Fruit fly (Drosophila melanogaster) whole organism, embryonic: ENCODE measurements around the gene Neurochondrin.
A peak's percentile ranks its signal among the peaks of the same experiment; 100 is the strongest.

ENCODE experiments used
- Atf-2 ChIP-seq: fragments of 200-800 bp; sonication (Bioruptor generic); optimal IDR thresholded peaks from 2 replicates; lab custom pipeline; 2016; ENCODE audit warnings: missing biosample characterization, missing genetic modification characterization
- CG10274 ChIP-seq: fragments of 200-800 bp; sonication (Bioruptor generic); optimal IDR thresholded peaks from 3 replicates; lab custom pipeline; 2017; ENCODE audit warnings: missing biosample characterization, mild to moderate bottlenecking, missing genetic modification characterization
- CG10654 ChIP-seq: fragments of 200-800 bp; sonication (Bioruptor generic); optimal IDR thresholded peaks from 2 replicates; lab custom pipeline; 2016; ENCODE audit warnings: missing biosample characterization, missing genetic modification characterization
- CG10959 ChIP-seq: fragments of 200-800 bp; sonication (Bioruptor generic); IDR thresholded peaks from 2 replicates; pipeline ENCODE4 v1.3.6; 2022; ENCODE audit warnings: missing biosample characterization, missing genetic modification characterization
- CG12659 ChIP-seq: fragments of 200-800 bp; sonication (Bioruptor generic); optimal IDR thresholded peaks from 3 replicates; lab custom pipeline; 2017; ENCODE audit warnings: mild to moderate bottlenecking, missing biosample characterization, missing genetic modification reagents, missing genetic modification characterization
- CG13296 ChIP-seq: fragments of 200-800 bp; sonication (Bioruptor generic); optimal IDR thresholded peaks from 3 replicates; lab custom pipeline; 2018; ENCODE audit warnings: missing biosample characterization, mild to moderate bottlenecking, missing genetic modification characterization
- CG13424 ChIP-seq: fragments of 200-800 bp; sonication (Bioruptor generic); optimal IDR thresholded peaks from 2 replicates; lab custom pipeline; 2019; ENCODE audit warnings: missing biosample characterization, mild to moderate bottlenecking, missing genetic modification characterization, moderate library complexity
- CG15269 ChIP-seq: fragments of 200-800 bp; sonication (Bioruptor generic); optimal IDR thresholded peaks from 2 replicates; lab custom pipeline; 2018; ENCODE audit warnings: missing biosample characterization, mild to moderate bottlenecking, missing genetic modification characterization, moderate library complexity
- CG1603 ChIP-seq: fragments of 200-800 bp; sonication (Bioruptor generic); optimal IDR thresholded peaks from 2 replicates; lab custom pipeline; 2019; ENCODE audit warnings: missing biosample characterization, mild to moderate bottlenecking, missing genetic modification characterization, moderate library complexity
- CG17568 ChIP-seq: fragments of 200-800 bp; sonication (Bioruptor generic); optimal IDR thresholded peaks from 2 replicates; lab custom pipeline; 2018; ENCODE audit warnings: missing biosample characterization, mild to moderate bottlenecking, missing genetic modification characterization, moderate library complexity
- CG1792 ChIP-seq: fragments of 200-800 bp; sonication (Bioruptor generic); optimal IDR thresholded peaks from 2 replicates; lab custom pipeline; 2016; ENCODE audit warnings: missing biosample characterization, missing genetic modification characterization
- CG18262 ChIP-seq: fragments of 200-800 bp; optimal IDR thresholded peaks from 3 replicates; lab custom pipeline; 2019; ENCODE audit warnings: missing biosample characterization, mild to moderate bottlenecking, missing genetic modification characterization, moderate library complexity
- CG18619 ChIP-seq: fragments of 200-800 bp; sonication (Bioruptor generic); optimal IDR thresholded peaks from 3 replicates; lab custom pipeline; 2017; ENCODE audit warnings: missing biosample characterization, mild to moderate bottlenecking, missing genetic modification characterization
- CG18764 ChIP-seq: fragments of 200-800 bp; sonication (Bioruptor generic); optimal IDR thresholded peaks from 3 replicates; lab custom pipeline; 2016; ENCODE audit warnings: missing biosample characterization, missing genetic modification characterization
- CG3065 ChIP-seq: fragments of 200-800 bp; sonication (Bioruptor generic); optimal IDR thresholded peaks from 2 replicates; lab custom pipeline; 2016; ENCODE audit warnings: missing biosample characterization, missing genetic modification characterization
- CG31365 ChIP-seq: fragments of 200-800 bp; sonication (Bioruptor generic); optimal IDR thresholded peaks from 2 replicates; lab custom pipeline; 2018; ENCODE audit warnings: missing biosample characterization, mild to moderate bottlenecking, missing genetic modification characterization
- CG31441 ChIP-seq: fragments of 200-800 bp; sonication (Bioruptor generic); IDR thresholded peaks from 2 replicates; pipeline ENCODE4 v1.3.6; 2022; ENCODE audit warnings: missing biosample characterization, missing genetic modification characterization
- CG32772 ChIP-seq: fragments of 200-800 bp; sonication (Bioruptor generic); IDR thresholded peaks from 2 replicates; pipeline ENCODE4 v1.3.6; 2022; ENCODE audit warnings: missing biosample characterization, missing genetic modification characterization
- CG4707 ChIP-seq: fragments of 200-800 bp; sonication (Bioruptor generic); optimal IDR thresholded peaks from 2 replicates; lab custom pipeline; 2018; ENCODE audit warnings: missing biosample characterization, mild to moderate bottlenecking, missing genetic modification characterization, moderate library complexity
- CG6175 ChIP-seq: fragments of 200-800 bp; sonication (Bioruptor generic); IDR thresholded peaks from 3 replicates; pipeline ENCODE4 v1.3.6; 2022; ENCODE audit warnings: missing biosample characterization, missing genetic modification characterization
- CG6791 ChIP-seq: fragments of 200-800 bp; sonication (Bioruptor generic); IDR thresholded peaks from 3 replicates; pipeline ENCODE4 v1.3.6; 2022; ENCODE audit warnings: missing biosample characterization, missing genetic modification characterization; ENCODE audit not compliant: partially characterized antibody
- CG7556 ChIP-seq: fragments of 200-800 bp; sonication (Bioruptor generic); optimal IDR thresholded peaks from 2 replicates; lab custom pipeline; 2017; ENCODE audit warnings: missing biosample characterization, mild to moderate bottlenecking, missing genetic modification characterization
- CG8944 ChIP-seq: fragments of 200-800 bp; sonication (Bioruptor generic); optimal IDR thresholded peaks from 3 replicates; lab custom pipeline; 2016; ENCODE audit warnings: missing biosample characterization, missing genetic modification characterization
- Dek ChIP-seq: fragments of 200-800 bp; sonication (Bioruptor generic); optimal IDR thresholded peaks from 3 replicates; lab custom pipeline; 2019; ENCODE audit warnings: missing biosample characterization, mild to moderate bottlenecking, missing genetic modification characterization, moderate library complexity
- Hr78 ChIP-seq, 2 experiments: fragments of 200-800 bp in 1 of 2; fragments of >200 bp in 1 of 2; sonication (Bioruptor generic) in 1 of 2; optimal IDR thresholded peaks; 2 replicates each; lab custom pipeline; 2017 to 2019; ENCODE audit warnings: missing biosample characterization in 2 of 2, missing genetic modification characterization in 2 of 2, mild to moderate bottlenecking in 1 of 2, moderate library complexity in 1 of 2
- Lhr ChIP-seq: fragments of 200-800 bp; sonication (Bioruptor generic); optimal IDR thresholded peaks from 3 replicates; lab custom pipeline; 2017; ENCODE audit warnings: mild to moderate bottlenecking, missing biosample characterization, missing genetic modification reagents, missing genetic modification characterization
- Mes4 ChIP-seq: fragments of 200-800 bp; sonication (Bioruptor generic); optimal IDR thresholded peaks from 2 replicates; lab custom pipeline; 2016; ENCODE audit warnings: missing biosample characterization, missing genetic modification characterization
- Oaz ChIP-seq: fragments of 200-800 bp; sonication (Bioruptor generic); IDR thresholded peaks from 2 replicates; pipeline ENCODE4 v1.3.6; 2022; ENCODE audit warnings: missing biosample characterization, missing genetic modification characterization
- Sox102F ChIP-seq: fragments of 200-800 bp; sonication (Bioruptor generic); optimal IDR thresholded peaks from 2 replicates; lab custom pipeline; 2018; ENCODE audit warnings: missing biosample characterization, mild to moderate bottlenecking, missing genetic modification characterization, moderate library complexity
- Ssrp ChIP-seq: fragments of 200-800 bp; sonication (Bioruptor generic); optimal IDR thresholded peaks from 2 replicates; lab custom pipeline; 2018; ENCODE audit warnings: missing biosample characterization, mild to moderate bottlenecking, missing genetic modification characterization, moderate library complexity
- TFAM ChIP-seq: fragments of 200-800 bp; sonication (Bioruptor generic); optimal IDR thresholded peaks from 2 replicates; lab custom pipeline; 2017; ENCODE audit warnings: missing biosample characterization, missing genetic modification characterization, inconsistent platforms
- chinmo ChIP-seq: fragments of 200-800 bp; sonication (Bioruptor generic); IDR thresholded peaks from 4 replicates; pipeline ENCODE4 v1.3.6; 2022; ENCODE audit warnings: missing biosample characterization, missing genetic modification characterization; ENCODE audit not compliant: partially characterized antibody
- cwo ChIP-seq: fragments of 200-800 bp; sonication (Bioruptor generic); optimal IDR thresholded peaks from 3 replicates; lab custom pipeline; 2017; ENCODE audit warnings: missing biosample characterization, missing genetic modification characterization, mild to moderate bottlenecking, moderate library complexity, missing genetic modification reagents
- dpn ChIP-seq, 2 experiments: fragments of 200-800 bp; sonication (Bioruptor generic); optimal IDR thresholded peaks; 3 replicates each; lab custom pipeline; 2016; ENCODE audit warnings: missing biosample characterization in 2 of 2, missing genetic modification characterization in 2 of 2
- eve ChIP-seq, 2 experiments: fragments of >200 bp; optimal IDR thresholded peaks; 2 replicates each; lab custom pipeline; 2017; ENCODE audit warnings: missing biosample characterization in 2 of 2, missing genetic modification characterization in 2 of 2
- gem ChIP-seq: fragments of 200-800 bp; sonication (Bioruptor generic); optimal IDR thresholded peaks from 2 replicates; lab custom pipeline; 2019; ENCODE audit warnings: missing biosample characterization, mild to moderate bottlenecking, missing genetic modification characterization, moderate library complexity
- ind ChIP-seq: fragments of 200-800 bp; sonication (Bioruptor generic); optimal IDR thresholded peaks from 3 replicates; lab custom pipeline; 2016; ENCODE audit warnings: missing biosample characterization, missing genetic modification characterization
- jumu ChIP-seq: fragments of 200-800 bp; sonication (Bioruptor generic); optimal IDR thresholded peaks from 3 replicates; lab custom pipeline; 2016; ENCODE audit warnings: missing biosample characterization, missing genetic modification characterization
- klu ChIP-seq: fragments of 200-800 bp; sonication (Bioruptor generic); IDR thresholded peaks from 2 replicates; pipeline ENCODE4 v1.3.6; 2022; ENCODE audit warnings: missing biosample characterization, missing genetic modification characterization
- lbe ChIP-seq: fragments of 200-800 bp; sonication (Bioruptor generic); optimal IDR thresholded peaks from 2 replicates; lab custom pipeline; 2016; ENCODE audit warnings: missing biosample characterization, mild to moderate bottlenecking, missing genetic modification characterization
- lola ChIP-seq, 3 experiments: fragments of >200 bp in 2 of 3; fragments of 200-800 bp in 1 of 3; sonication (Bioruptor generic) in 1 of 3; optimal IDR thresholded peaks; 2 replicates each; lab custom pipeline; 2017 to 2019; ENCODE audit warnings: missing biosample characterization in 3 of 3, missing genetic modification characterization in 3 of 3, mild to moderate bottlenecking in 1 of 3, moderate library complexity in 1 of 3
- luna ChIP-seq: fragments of 200-800 bp; sonication (Bioruptor generic); optimal IDR thresholded peaks from 2 replicates; lab custom pipeline; 2016; ENCODE audit warnings: missing biosample characterization, missing genetic modification characterization
- odd ChIP-seq: fragments of 200-800 bp; sonication (Bioruptor generic); optimal IDR thresholded peaks from 2 replicates; lab custom pipeline; 2017; ENCODE audit warnings: missing biosample characterization, mild to moderate bottlenecking, missing genetic modification characterization
- org-1 ChIP-seq: fragments of 200-800 bp; sonication (Bioruptor generic); optimal IDR thresholded peaks from 2 replicates; lab custom pipeline; 2017; ENCODE audit warnings: missing biosample characterization, missing genetic modification characterization
- pfk ChIP-seq: fragments of 200-800 bp; sonication (Bioruptor generic); optimal IDR thresholded peaks from 2 replicates; lab custom pipeline; 2018; ENCODE audit warnings: missing biosample characterization, mild to moderate bottlenecking, missing genetic modification characterization, moderate library complexity
- pho ChIP-seq: fragments of 200-800 bp; sonication (Bioruptor generic); optimal IDR thresholded peaks from 2 replicates; lab custom pipeline; 2016; ENCODE audit warnings: missing biosample characterization, missing genetic modification characterization
- schlank ChIP-seq: fragments of 200-800 bp; sonication (Bioruptor generic); optimal IDR thresholded peaks from 2 replicates; lab custom pipeline; 2018; ENCODE audit warnings: missing biosample characterization, mild to moderate bottlenecking, missing genetic modification characterization
- sug ChIP-seq: fragments of 200-800 bp; optimal IDR thresholded peaks from 2 replicates; lab custom pipeline; 2019; ENCODE audit warnings: missing biosample characterization, mild to moderate bottlenecking, missing genetic modification characterization, moderate library complexity

The Neurochondrin gene

DNA sequence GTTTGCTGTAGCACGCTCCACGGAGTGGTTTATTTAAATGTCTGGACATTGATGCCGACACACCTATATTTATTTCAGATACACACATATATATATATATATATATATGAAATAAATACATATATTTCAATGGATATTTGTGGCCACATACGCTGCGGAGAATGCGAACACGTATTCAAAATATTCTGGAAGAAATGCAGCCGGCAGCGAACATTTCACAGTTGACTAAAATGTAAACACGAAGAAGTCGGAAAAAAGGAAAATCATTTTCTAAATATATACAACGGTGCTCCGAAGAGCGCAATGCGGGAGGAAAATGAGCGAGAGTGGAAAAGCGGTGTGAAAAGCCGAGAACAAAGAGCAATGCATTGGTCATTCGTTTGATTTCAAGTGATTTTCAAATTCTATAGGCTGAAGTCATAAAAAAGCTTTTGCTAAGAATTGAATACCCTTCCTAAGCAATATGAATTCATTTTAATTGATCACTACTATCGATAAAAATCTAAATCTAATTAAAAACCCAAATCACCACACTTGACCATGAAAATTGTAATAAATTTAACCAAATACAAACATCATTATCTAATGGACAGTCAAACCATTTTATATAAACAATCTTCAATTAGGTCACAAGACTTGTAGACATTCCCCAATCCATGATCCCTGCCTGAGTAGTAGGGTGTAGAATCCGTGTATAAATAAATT, 439 bp upstream of the Neurochondrin start:
- peak in 1 of 3 experiments; percentile 73 for TF ChIP-seq lola (GFP tag; optimal IDR thresholded peaks at IDR 0.05; lab: Kevin White, UChicago)
- TF ChIP-seq CG15269 (tag; lab: Kevin White, UChicago) = peak; percentile 67
- TF ChIP-seq CG13424 (tag; lab: Kevin White, UChicago) = peak; percentile 85
- no peak for TF ChIP-seq luna
- TF ChIP-seq CG17568 (GFP tag; lab: Kevin White, UChicago) = no peak
- no peak for TF ChIP-seq CG6175 (GFP tag; lab: Robert Waterston, UW)
- peak; percentile 37 for TF ChIP-seq CG13296
- TF ChIP-seq pho (GFP tag; lab: Kevin White, UChicago) = peak; percentile 25
- TF ChIP-seq CG18262 (tag; lab: Kevin White, UChicago) = peak; percentile 13
- TF ChIP-seq gem (tag; lab: Kevin White, UChicago) = peak; percentile 86
- TF ChIP-seq CG18764 (GFP tag; lab: Kevin White, UChicago) = no peak
- TF ChIP-seq Sox102F (GFP tag; lab: Kevin White, UChicago) = peak; percentile 81
- peak; percentile 19 for TF ChIP-seq CG8944 (GFP tag; lab: Kevin White, UChicago)
- TF ChIP-seq CG12659 (GFP tag; lab: Kevin White, UChicago) = peak; percentile 58
- TF ChIP-seq schlank (tag; lab: Kevin White, UChicago) = no peak
- TF ChIP-seq Oaz = no peak
- peak; percentile 22; the same call in 1 of the 2 replicates for TF ChIP-seq CG31441
- TF ChIP-seq ind (GFP tag; lab: Kevin White, UChicago) = peak; percentile 29
- TF ChIP-seq CG18619 (GFP tag; lab: Kevin White, UChicago) = peak; percentile 45
- TF ChIP-seq dpn (GFP tag; optimal IDR thresholded peaks at IDR 0.05; lab: Kevin White, UChicago) = peak in 1 of 2 experiments; percentile 51
- TF ChIP-seq CG32772 (GFP tag; lab: Robert Waterston, UW) = no peak
- no peak for TF ChIP-seq klu (GFP tag; lab: Robert Waterston, UW)
- peak in 1 of 2 experiments; percentile 57 for TF ChIP-seq Hr78 (GFP tag; optimal IDR thresholded peaks at IDR 0.05; lab: Kevin White, UChicago)
- TF ChIP-seq CG10654 (GFP tag; lab: Kevin White, UChicago) = no peak
- peak; percentile 36 for TF ChIP-seq Mes4
- TF ChIP-seq CG10959 (GFP tag; lab: Robert Waterston, UW) = no peak
- TF ChIP-seq CG31365 (tag; lab: Kevin White, UChicago) = no peak
- peak; percentile 53 for TF ChIP-seq odd
- peak; percentile 68 for TF ChIP-seq CG7556
- TF ChIP-seq CG1603 (tag; lab: Kevin White, UChicago) = peak; percentile 54
- TF ChIP-seq CG3065 (GFP tag; lab: Kevin White, UChicago) = no peak
- no peak for TF ChIP-seq CG10274 (GFP tag; lab: Kevin White, UChicago)
- TF ChIP-seq Dek (tag; lab: Kevin White, UChicago) = peak; percentile 31
- TF ChIP-seq Ssrp (tag; lab: Kevin White, UChicago) = peak; percentile 79
- TF ChIP-seq chinmo (GFP tag; lab: Robert Waterston, UW) = no peak
- no peak for TF ChIP-seq CG6791 (GFP tag; lab: Robert Waterston, UW)
- no peak for TF ChIP-seq CG1792 (GFP tag; lab: Kevin White, UChicago)
- no peak for TF ChIP-seq cwo (GFP tag; lab: Kevin White, UChicago)
- no peak for TF ChIP-seq TFAM (GFP tag; lab: Kevin White, UChicago)
- no peak for TF ChIP-seq pfk
- peak; percentile 34 for TF ChIP-seq Lhr (GFP tag; lab: Kevin White, UChicago)
- TF ChIP-seq org-1 (GFP tag; lab: Kevin White, UChicago) = peak; percentile 61
- TF ChIP-seq eve (GFP tag; optimal IDR thresholded peaks at IDR 0.05; lab: Kevin White, UChicago) = peak in 1 of 2 experiments; percentile 86
- TF ChIP-seq CG4707 (GFP tag; lab: Kevin White, UChicago) = peak; percentile 38
- no peak for TF ChIP-seq lbe (GFP tag; lab: Kevin White, UChicago)
- peak; percentile 54 for TF ChIP-seq jumu (GFP tag; lab: Kevin White, UChicago)
- peak; percentile 9 for TF ChIP-seq Atf-2 (GFP tag; lab: Kevin White, UChicago)
- peak; percentile 64 for TF ChIP-seq sug (tag; lab: Kevin White, UChicago)
